Worm (Caenorhabditis elegans) whole organism, L1 larva: ENCODE data around the gene F44E2.6.

Source experiments
- C16A3.4 ChIP-seq: fragments of 150-350 bp; optimal IDR thresholded peaks from 2 replicates; lab custom pipeline; 2014; ENCODE audit warnings: missing biosample characterization, missing genetic modification characterization
- C34B4.2 ChIP-seq: sonication (generic microtip); optimal IDR thresholded peaks from 2 replicates; lab custom pipeline; 2017; ENCODE audit warnings: mild to moderate bottlenecking, missing genetic modification characterization, missing compliant biosample characterization
- F16B12.6 ChIP-seq: fragments of 150-350 bp; optimal IDR thresholded peaks from 2 replicates; lab custom pipeline; 2014; ENCODE audit warnings: missing biosample characterization, missing genetic modification characterization
- Y116A8C.19 ChIP-seq: sonication (generic microtip); optimal IDR thresholded peaks from 2 replicates; lab custom pipeline; 2016; ENCODE audit warnings: missing compliant biosample characterization, missing genetic modification characterization, borderline replicate concordance
- aha-1 ChIP-seq: fragments of 150-350 bp; optimal IDR thresholded peaks from 2 replicates; lab custom pipeline; 2014; ENCODE audit warnings: missing biosample characterization, missing genetic modification characterization
- alr-1 ChIP-seq: fragments of 200-800 bp; sonication (Bioruptor generic); optimal IDR thresholded peaks from 2 replicates; lab custom pipeline; 2018; ENCODE audit warnings: borderline replicate concordance, mild to moderate bottlenecking, missing genetic modification characterization, missing compliant biosample characterization
- aly-2 ChIP-seq: fragments of 150-350 bp; optimal IDR thresholded peaks from 2 replicates; lab custom pipeline; 2014; ENCODE audit warnings: missing biosample characterization, missing genetic modification characterization
- ama-1 ChIP-seq: fragments of 150-350 bp; optimal IDR thresholded peaks from 2 replicates; lab custom pipeline; 2014
- ceh-63 ChIP-seq: fragments of 200-800 bp; sonication (Bioruptor generic); optimal IDR thresholded peaks from 2 replicates; lab custom pipeline; 2018; ENCODE audit warnings: mild to moderate bottlenecking, missing genetic modification characterization, missing compliant biosample characterization
- ceh-8 ChIP-seq: fragments of 200-800 bp; sonication (Bioruptor generic); optimal IDR thresholded peaks from 2 replicates; lab custom pipeline; 2018; ENCODE audit warnings: mild to moderate bottlenecking, missing genetic modification characterization, moderate library complexity, missing compliant biosample characterization
- ces-1 ChIP-seq: fragments of 150-350 bp; optimal IDR thresholded peaks from 2 replicates; lab custom pipeline; 2014; ENCODE audit warnings: missing biosample characterization, missing genetic modification reagents, missing genetic modification characterization
- dpl-1 ChIP-seq, 3 experiments: fragments of 150-350 bp in 2 of 3; sonication (generic microtip) in 1 of 3; optimal IDR thresholded peaks; 2 replicates each; lab custom pipeline; 2014 to 2017; ENCODE audit warnings: missing biosample characterization in 3 of 3, missing genetic modification characterization in 3 of 3, missing genetic modification reagents in 3 of 3
- efl-1 ChIP-seq, 4 experiments: fragments of 150-350 bp; optimal IDR thresholded peaks in 3 of 4; peaks in 1 of 4; 1 replicate in 1 of 4; 2 replicates in 3 of 4; lab custom pipeline; 2014; ENCODE audit warnings: missing biosample characterization in 2 of 4, missing genetic modification characterization in 2 of 4, missing genetic modification reagents in 2 of 4
- egl-27 ChIP-seq, 2 experiments: fragments of 150-350 bp in 1 of 2; sonication (generic microtip); optimal IDR thresholded peaks; 3 replicates each; lab custom pipeline; 2017 to 2018; ENCODE audit warnings: missing biosample characterization in 2 of 2, missing genetic modification characterization in 2 of 2, missing genetic modification reagents in 2 of 2
- elt-2 ChIP-seq: sonication (generic microtip); optimal IDR thresholded peaks from 2 replicates; lab custom pipeline; 2016; ENCODE audit warnings: missing genetic modification characterization, mild to moderate bottlenecking, inconsistent platforms, missing compliant biosample characterization, missing genetic modification reagents
- elt-3 ChIP-seq, 6 experiments: fragments of 150-350 bp in 1 of 6; sonication (generic microtip); optimal IDR thresholded peaks; 2 replicates each; lab custom pipeline; 2017 to 2018; ENCODE audit warnings: missing biosample characterization in 6 of 6, missing genetic modification characterization in 6 of 6, inconsistent platforms in 1 of 6
- fkh-10 ChIP-seq: sonication (generic microtip); optimal IDR thresholded peaks from 2 replicates; lab custom pipeline; 2017; ENCODE audit warnings: missing biosample characterization, missing genetic modification reagents, missing genetic modification characterization
- fkh-4 ChIP-seq: sonication (generic microtip); optimal IDR thresholded peaks from 2 replicates; lab custom pipeline; 2016; ENCODE audit warnings: missing compliant biosample characterization, missing genetic modification characterization, borderline replicate concordance
- fos-1 ChIP-seq: fragments of 150-350 bp; optimal IDR thresholded peaks from 2 replicates; lab custom pipeline; 2014; ENCODE audit warnings: missing biosample characterization, missing genetic modification characterization
- hlh-17 ChIP-seq: fragments of 200-800 bp; sonication (Bioruptor generic); optimal IDR thresholded peaks from 2 replicates; lab custom pipeline; 2018; ENCODE audit warnings: missing genetic modification characterization, mild to moderate bottlenecking, missing compliant biosample characterization, moderate library complexity, borderline replicate concordance
- hlh-4 ChIP-seq: sonication (generic microtip); optimal IDR thresholded peaks from 2 replicates; lab custom pipeline; 2016; ENCODE audit warnings: mild to moderate bottlenecking, missing genetic modification characterization, missing compliant biosample characterization
- hpl-2 ChIP-seq: fragments of 150-350 bp; optimal IDR thresholded peaks from 2 replicates; lab custom pipeline; 2014; ENCODE audit warnings: missing biosample characterization, missing genetic modification reagents, missing genetic modification characterization
- irx-1 ChIP-seq: sonication (generic microtip); optimal IDR thresholded peaks from 2 replicates; lab custom pipeline; 2016; ENCODE audit warnings: missing genetic modification characterization, missing compliant biosample characterization
- isw-1 ChIP-seq: fragments of 200-800 bp; sonication (Bioruptor generic); IDR thresholded peaks from 2 replicates; pipeline ENCODE4 v1.3.6; 2022; ENCODE audit warnings: missing genetic modification characterization, missing compliant biosample characterization
- lin-13 ChIP-seq: fragments of 150-350 bp; optimal IDR thresholded peaks from 2 replicates; lab custom pipeline; 2014; ENCODE audit warnings: missing biosample characterization, missing genetic modification reagents, missing genetic modification characterization
- lin-39 ChIP-seq: fragments of 150-350 bp; optimal IDR thresholded peaks from 2 replicates; lab custom pipeline; 2014; ENCODE audit warnings: missing biosample characterization, missing genetic modification reagents, missing genetic modification characterization
- lsy-2 ChIP-seq, 2 experiments: fragments of 150-350 bp; optimal IDR thresholded peaks; 2 replicates each; lab custom pipeline; 2014; ENCODE audit warnings: missing biosample characterization in 2 of 2, missing genetic modification characterization in 2 of 2
- nhr-12 ChIP-seq: sonication (generic microtip); optimal IDR thresholded peaks from 2 replicates; lab custom pipeline; 2017; ENCODE audit warnings: missing biosample characterization, missing genetic modification characterization
- nhr-19 ChIP-seq: fragments of 200-800 bp; sonication (Bioruptor generic); conservative IDR thresholded peaks from 2 replicates; pipeline ENCODE4 v1.3.6; 2022; ENCODE audit warnings: missing genetic modification characterization, missing compliant biosample characterization
- nhr-20 ChIP-seq: sonication (generic microtip); optimal IDR thresholded peaks from 2 replicates; lab custom pipeline; 2016; ENCODE audit warnings: mild to moderate bottlenecking, missing genetic modification characterization, missing compliant biosample characterization
- nhr-237 ChIP-seq: fragments of 150-350 bp; optimal IDR thresholded peaks from 2 replicates; lab custom pipeline; 2014; ENCODE audit warnings: missing biosample characterization, missing genetic modification characterization
- nhr-47 ChIP-seq: sonication (generic microtip); optimal IDR thresholded peaks from 2 replicates; lab custom pipeline; 2016; ENCODE audit warnings: mild to moderate bottlenecking, missing genetic modification characterization, moderate library complexity, missing compliant biosample characterization
- nhr-71 ChIP-seq: sonication (generic microtip); optimal IDR thresholded peaks from 2 replicates; lab custom pipeline; 2016; ENCODE audit warnings: mild to moderate bottlenecking, missing genetic modification characterization, moderate library complexity, missing compliant biosample characterization
- nhr-77 ChIP-seq: fragments of 150-350 bp; optimal IDR thresholded peaks from 2 replicates; lab custom pipeline; 2014; ENCODE audit warnings: missing biosample characterization, missing genetic modification characterization
- nhr-85 ChIP-seq: sonication (generic microtip); peaks from one replicate; lab custom pipeline; 2016; ENCODE audit warnings: missing genetic modification characterization, inconsistent platforms, missing compliant biosample characterization
- nhr-90 ChIP-seq: sonication (generic microtip); optimal IDR thresholded peaks from 2 replicates; lab custom pipeline; 2016; ENCODE audit warnings: mild to moderate bottlenecking, missing genetic modification characterization, missing compliant biosample characterization; ENCODE audit not compliant: poor library complexity
- pag-3 ChIP-seq: sonication (generic microtip); optimal IDR thresholded peaks from 2 replicates; lab custom pipeline; 2017; ENCODE audit warnings: missing genetic modification characterization, mild to moderate bottlenecking, missing compliant biosample characterization, antibody characterized with exemption, borderline replicate concordance; ENCODE audit not compliant: insufficient read depth
- rnt-1 ChIP-seq: sonication (generic microtip); optimal IDR thresholded peaks from 2 replicates; lab custom pipeline; 2016; ENCODE audit warnings: mild to moderate bottlenecking, missing genetic modification characterization, moderate library complexity, missing compliant biosample characterization
- snpc-4 ChIP-seq: fragments of 150-350 bp; optimal IDR thresholded peaks from 2 replicates; lab custom pipeline; 2014; ENCODE audit warnings: missing biosample characterization, missing genetic modification characterization
- snu-23 ChIP-seq: sonication (generic microtip); optimal IDR thresholded peaks from 2 replicates; lab custom pipeline; 2016; ENCODE audit warnings: missing genetic modification characterization, missing compliant biosample characterization
- sox-4 ChIP-seq: sonication (generic microtip); optimal IDR thresholded peaks from 2 replicates; lab custom pipeline; 2016; ENCODE audit warnings: missing genetic modification characterization, missing compliant biosample characterization
- sup-37 ChIP-seq: fragments of 200-800 bp; sonication (Bioruptor generic); optimal IDR thresholded peaks from 2 replicates; lab custom pipeline; 2018; ENCODE audit warnings: mild to moderate bottlenecking, missing genetic modification characterization, missing compliant biosample characterization
- unc-130 ChIP-seq: fragments of 150-350 bp; optimal IDR thresholded peaks from 2 replicates; lab custom pipeline; 2017; ENCODE audit warnings: missing biosample characterization, missing genetic modification characterization, inconsistent platforms
- unc-30 ChIP-seq: sonication (generic microtip); optimal IDR thresholded peaks from 2 replicates; lab custom pipeline; 2017; ENCODE audit warnings: missing biosample characterization, missing genetic modification characterization
- unc-86 ChIP-seq: sonication (generic microtip); optimal IDR thresholded peaks from 2 replicates; lab custom pipeline; 2016; ENCODE audit warnings: missing genetic modification characterization, missing compliant biosample characterization
- unc-98 ChIP-seq: fragments of 200-800 bp; sonication (Bioruptor generic); IDR thresholded peaks from 2 replicates; pipeline ENCODE4 v1.3.6; 2022; ENCODE audit warnings: missing genetic modification characterization, missing compliant biosample characterization
- xbp-1 ChIP-seq: sonication (generic microtip); optimal IDR thresholded peaks from 2 replicates; lab custom pipeline; 2016; ENCODE audit warnings: missing genetic modification characterization, missing compliant biosample characterization
- zip-4 ChIP-seq: fragments of 200-800 bp; sonication (Bioruptor generic); optimal IDR thresholded peaks from 2 replicates; lab custom pipeline; 2018; ENCODE audit warnings: mild to moderate bottlenecking, missing genetic modification characterization, moderate library complexity, missing compliant biosample characterization
- ztf-11 ChIP-seq, 2 experiments: sonication (generic microtip); optimal IDR thresholded peaks; 2 replicates each; lab custom pipeline; 2016 to 2017; ENCODE audit warnings: missing genetic modification characterization in 2 of 2, missing biosample characterization in 1 of 2, missing compliant biosample characterization in 1 of 2

Gene F44E2.6

DNA sequence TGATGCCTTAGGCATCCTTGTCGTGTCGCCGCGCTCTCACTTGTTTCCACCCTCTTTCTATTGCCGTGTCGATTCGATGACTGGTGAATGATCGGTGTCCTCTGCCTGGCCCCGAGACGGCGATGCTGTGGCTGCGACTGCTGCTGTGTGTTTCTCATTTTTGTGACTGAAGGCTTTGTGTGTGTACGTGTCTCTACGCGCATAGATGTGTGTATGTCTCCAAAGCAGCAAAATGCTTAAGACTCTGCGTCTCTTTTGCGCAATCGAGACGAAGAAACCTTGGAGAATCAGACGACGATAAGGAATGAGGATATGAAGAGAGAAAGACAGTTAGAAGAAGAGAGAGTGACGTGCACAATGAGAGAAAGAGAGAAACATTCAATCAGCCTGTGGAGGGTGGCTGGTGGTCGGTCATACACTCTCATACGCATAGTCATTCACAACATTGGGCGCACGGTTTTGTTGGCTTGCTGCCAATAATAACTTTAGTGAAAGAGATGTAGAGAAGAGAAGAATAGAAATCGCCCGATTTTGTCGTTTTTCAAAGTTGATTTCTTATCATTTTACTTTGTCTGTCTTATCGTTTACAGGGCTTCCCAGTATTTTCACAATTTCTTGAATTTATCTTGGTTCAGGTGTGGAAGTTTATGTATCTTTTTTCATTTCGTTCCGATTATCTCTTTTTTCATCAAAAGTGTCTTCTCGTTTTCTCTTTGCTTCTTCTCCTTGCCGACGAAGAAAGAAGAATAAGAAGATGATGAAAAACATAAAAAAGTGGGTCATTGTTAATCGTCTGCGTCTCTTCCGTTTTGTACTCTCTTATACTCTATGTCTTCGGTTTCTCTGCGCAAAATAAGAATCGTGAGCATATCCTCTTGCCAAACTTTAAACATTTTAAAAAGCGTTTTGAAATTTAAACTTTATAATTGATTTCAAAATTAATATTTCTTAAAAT, 42.9 kb downstream of the F44E2.6 start (continued):
- TF ChIP-seq alr-1 (tag; lab: Kevin White, UChicago) (no peak), lsy-2 (tag; optimal IDR thresholded peaks at IDR 0.05; lab: Kevin White, UChicago) (peak; percentile 93 to 96), nhr-85 (peak; percentile 100), ceh-63 (GFP tag; lab: Kevin White, UChicago) (no peak), nhr-20 (tag; lab: Kevin White, UChicago) (peak; percentile 98), sup-37 (GFP tag; lab: Kevin White, UChicago) (peak; percentile 87), pag-3 (tag; lab: Kevin White, UChicago) (no peak), ces-1 (no peak), xbp-1 (peak; percentile 93), fkh-4 (tag; lab: Kevin White, UChicago) (peak; percentile 80), aha-1 (peak; percentile 92), lin-39 (tag; lab: Kevin White, UChicago) (peak; percentile 92), efl-1 (optimal IDR thresholded peaks at IDR 0.05; lab: Kevin White, UChicago) (peak; percentile 90 to 97), efl-1 (GFP tag; optimal IDR thresholded peaks at IDR 0.05 in 1 of 2; lab: Kevin White, UChicago) (peak; percentile 70 to 97), nhr-90 (peak; percentile 95), C16A3.4 (tag; lab: Kevin White, UChicago) (peak; percentile 91), nhr-77 (tag; lab: Kevin White, UChicago) (peak; percentile 96), ztf-11 (tag; optimal IDR thresholded peaks at IDR 0.05; lab: Kevin White, UChicago) (peak in 1 of 2 experiments; percentile 83), C34B4.2 (no peak), rnt-1 (peak; percentile 91), nhr-19 (GFP tag; lab: Robert Waterston, UW) (peak; percentile 92), hpl-2 (GFP tag; lab: Kevin White, UChicago) (peak; percentile 92), snpc-4 (tag; lab: Kevin White, UChicago) (peak; percentile 78), nhr-47 (peak; percentile 95), elt-3 (tag; optimal IDR thresholded peaks at IDR 0.05; lab: Kevin White, UChicago) (peak in 4 of 6 experiments; percentile 36 to 91 (median 60)), zip-4 (GFP tag; lab: Kevin White, UChicago) (peak; percentile 71), F16B12.6 (peak; percentile 40), ceh-8 (GFP tag; lab: Kevin White, UChicago) (no peak), isw-1 (peak; percentile 82), hlh-4 (tag; lab: Kevin White, UChicago) (no peak), snu-23 (GFP tag; lab: Kevin White, UChicago) (peak; percentile 96), unc-86 (tag; lab: Kevin White, UChicago) (peak; percentile 94), nhr-237 (tag; lab: Kevin White, UChicago) (peak; percentile 81), irx-1 (tag; lab: Kevin White, UChicago) (peak; percentile 94), hlh-17 (GFP tag; lab: Kevin White, UChicago) (no peak), unc-30 (tag; lab: Kevin White, UChicago) (no peak), fos-1 (peak; percentile 95), nhr-12 (tag; lab: Kevin White, UChicago) (peak; percentile 47), Y116A8C.19 (no peak), nhr-71 (tag; lab: Kevin White, UChicago) (peak; percentile 99), unc-130 (peak; percentile 77), fkh-10 (GFP tag; lab: Kevin White, UChicago) (peak; percentile 93), aly-2 (tag; lab: Kevin White, UChicago) (peak; percentile 55), elt-2 (tag; lab: Kevin White, UChicago) (peak; percentile 90), ama-1 (lab: Kevin White, UChicago) (peak; percentile 88), lin-13 (GFP tag; lab: Kevin White, UChicago) (peak; percentile 95), egl-27 (tag; optimal IDR thresholded peaks at IDR 0.05; lab: Kevin White, UChicago) (peak; percentile 95 to 96), dpl-1 (GFP tag; optimal IDR thresholded peaks at IDR 0.05; lab: Kevin White, UChicago) (peak; percentile 68 to 72 (median 70)), sox-4 (tag; lab: Kevin White, UChicago) (peak; percentile 56), unc-98 (peak; percentile 53; the same call in 1 of the 2 replicates)
